Worm (Caenorhabditis elegans): ENCODE results near the gene F58E6.6.

- TF ChIP-seq ceh-14 (tag; optimal IDR thresholded peaks at IDR 0.05) (no peak), ttx-3 (tag; optimal IDR thresholded peaks at IDR 0.05) (no peak), hlh-6 (tag; optimal IDR thresholded peaks at IDR 0.05) (no peak), K09A11.1 (tag; optimal IDR thresholded peaks at IDR 0.05; ENCODE audit: insufficient read depth) (no peak), pha-4 (tag; optimal IDR thresholded peaks at IDR 0.05) (no peak), ceh-22 (tag; optimal IDR thresholded peaks at IDR 0.05) (no peak), nhr-11 (tag; optimal IDR thresholded peaks at IDR 0.05) (no peak)
Observed at ce11 chrV:9782969-9783368, 30.2 kb upstream of the F58E6.6 start, which contains the start of gene F46B6.5.

All from whole organism, late embryonic.